Fruit fly (Drosophila melanogaster): ENCODE results near the gene CG8132.

CG8132 gene

DNA sequence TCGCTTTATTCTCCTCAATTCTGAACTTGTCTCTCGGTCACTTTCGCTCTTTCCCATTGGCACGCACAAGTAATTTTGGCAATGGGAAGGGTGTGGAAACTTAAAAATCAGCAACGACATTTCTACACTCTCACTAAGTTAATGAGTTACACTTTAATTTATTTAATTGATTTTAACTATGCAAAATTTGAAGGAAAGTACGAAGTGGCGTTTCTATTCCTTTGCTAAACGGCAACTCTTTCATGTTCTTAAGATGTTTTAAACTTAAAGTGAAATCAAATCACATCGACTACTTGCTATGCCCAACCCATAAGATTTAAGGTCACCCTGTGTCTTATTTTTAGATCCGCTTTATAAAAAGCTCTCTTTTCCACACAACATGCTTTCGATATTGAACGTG is 30.9 kb upstream of the CG8132 start (continued):
- TF ChIP-seq CG16815 (GFP tag; optimal IDR thresholded peaks at IDR 0.05) (no peak), ssp (GFP tag; IDR thresholded peaks at IDR 0.05) (peak; percentile 31; the same call in 1 of the 2 replicates), Taf1 (GFP tag; IDR thresholded peaks at IDR 0.05) (peak; percentile 29; the same call in 1 of the 2 replicates), CG3838 (GFP tag; optimal IDR thresholded peaks at IDR 0.05) (no peak), ATbp (GFP tag; optimal IDR thresholded peaks at IDR 0.05) (peak; percentile 2), CG6654 (GFP tag; optimal IDR thresholded peaks at IDR 0.05) (no peak), sna (GFP tag; IDR thresholded peaks at IDR 0.05; ENCODE audit: partially characterized antibody) (no peak), CG4854 (GFP tag; optimal IDR thresholded peaks at IDR 0.05) (peak; percentile 1), CG34422 (GFP tag; IDR thresholded peaks at IDR 0.05) (0 out of 3 replicates have a peak, but pooled peaks have one; percentile 44), CG11085 (GFP tag; IDR thresholded peaks at IDR 0.05) (no peak), Dek (tag; optimal IDR thresholded peaks at IDR 0.05) (peak; percentile 30), aop (GFP tag; IDR thresholded peaks at IDR 0.05) (no peak), TFAM (GFP tag; optimal IDR thresholded peaks at IDR 0.05) (no peak), CG13424 (tag; optimal IDR thresholded peaks at IDR 0.05) (peak; percentile 70), CG10147 (GFP tag; optimal IDR thresholded peaks at IDR 0.05) (peak; percentile 34), knrl (GFP tag; IDR thresholded peaks at IDR 0.05; ENCODE audit: partially characterized antibody) (no peak), pho (GFP tag; optimal IDR thresholded peaks at IDR 0.05) (peak; percentile 55), Camta (GFP tag; optimal IDR thresholded peaks at IDR 0.05) (peak; percentile 26), tio (GFP tag; optimal IDR thresholded peaks at IDR 0.05) (peak; percentile 13), Hmr (GFP tag; optimal IDR thresholded peaks at IDR 0.05) (peak; percentile 65), CG4730 (GFP tag; IDR thresholded peaks at IDR 0.05) (no peak), CG4282 (GFP tag; optimal IDR thresholded peaks at IDR 0.05) (no peak), dimm (GFP tag; IDR thresholded peaks at IDR 0.05) (no peak), chm (GFP tag; IDR thresholded peaks at IDR 0.05) (no peak), fd96Cb (tag; optimal IDR thresholded peaks at IDR 0.05) (peak; percentile 40), cato (GFP tag; optimal IDR thresholded peaks at IDR 0.05; ENCODE audit: borderline replicate concordance) (no peak), Ptx1 (GFP tag; IDR thresholded peaks at IDR 0.05) (peak; percentile 69; the same call in 1 of the 2 replicates), E2f1 (GFP tag; IDR thresholded peaks at IDR 0.05) (peak; percentile 35; the same call in 1 of the 2 replicates), CG7963 (GFP tag; IDR thresholded peaks at IDR 0.05; ENCODE audit: partially characterized antibody) (no peak), CG13123 (GFP tag; optimal IDR thresholded peaks at IDR 0.05) (no peak), lbe (GFP tag; optimal IDR thresholded peaks at IDR 0.05) (no peak), Elba2 (GFP tag; optimal IDR thresholded peaks at IDR 0.05) (no peak), Dll (GFP tag; IDR thresholded peaks at IDR 0.05; ENCODE audit: partially characterized antibody) (no peak), zfh2 (GFP tag; optimal IDR thresholded peaks at IDR 0.05) (peak; percentile 44), CG12219 (GFP tag; optimal IDR thresholded peaks at IDR 0.05) (peak; percentile 50), otp (GFP tag; IDR thresholded peaks at IDR 0.05) (no peak), tin (GFP tag; optimal IDR thresholded peaks at IDR 0.05) (peak; percentile 3), eve (GFP tag; optimal IDR thresholded peaks at IDR 0.05) (no peak), NFAT (GFP tag; IDR thresholded peaks at IDR 0.05) (peak; percentile 38; the same call in 1 of the 2 replicates), NfI (GFP tag; optimal IDR thresholded peaks at IDR 0.05) (peak; percentile 53), ro (GFP tag; IDR thresholded peaks at IDR 0.05) (no peak), CG12071 (GFP tag; optimal IDR thresholded peaks at IDR 0.05) (peak; percentile 19), dm (GFP tag; optimal IDR thresholded peaks at IDR 0.05) (no peak), CG10959 (GFP tag; IDR thresholded peaks at IDR 0.05) (no peak), Rx (GFP tag; IDR thresholded peaks at IDR 0.05) (no peak), CG14965 (GFP tag; optimal IDR thresholded peaks at IDR 0.05; ENCODE audit: borderline replicate concordance) (no peak), Sox100B (GFP tag; optimal IDR thresholded peaks at IDR 0.05) (peak; percentile 27), CG11696 (GFP tag; IDR thresholded peaks at IDR 0.05) (peak; percentile 29; the same call in 1 of the 2 replicates), nerfin-1 (tag; optimal IDR thresholded peaks at IDR 0.05) (no peak), bsh (GFP tag; optimal IDR thresholded peaks at IDR 0.05) (no peak), abd-A (tag; optimal IDR thresholded peaks at IDR 0.05) (no peak)
